In genomic region chr3R:17402434-17402833, dm6 we compare ENCODE assay signal across 1 fruit fly cellular context.
TF ChIP-seq lines count a peak whose summit lies in the region.

Sur-8 (minus strand) TSS chr3R:17402515.

TF ChIP-seq in whole organism, embryonic, 481 proteins besides CTCF, POLR2A, EP300 and RAD21 (continued from another document and continues in another):
- peak; percentile 67 for TF ChIP-seq CG11723 (GFP tag; optimal IDR thresholded peaks at IDR 0.05; lab: Kevin White, UChicago)
- peak; percentile 45 for TF ChIP-seq Camta (GFP tag; optimal IDR thresholded peaks at IDR 0.05; lab: Kevin White, UChicago)
- peak; percentile 63 for TF ChIP-seq shn (GFP tag; optimal IDR thresholded peaks at IDR 0.05; lab: Kevin White, UChicago)
- TF ChIP-seq trem (tag; optimal IDR thresholded peaks at IDR 0.05; lab: Kevin White, UChicago): no peak
- TF ChIP-seq dysf (GFP tag; IDR thresholded peaks at IDR 0.05; lab: Robert Waterston, UW): peak; percentile 76
- TF ChIP-seq HmgD (GFP tag; optimal IDR thresholded peaks at IDR 0.05; lab: Kevin White, UChicago): peak; percentile 46
- TF ChIP-seq CG18764 (GFP tag; optimal IDR thresholded peaks at IDR 0.05; lab: Kevin White, UChicago): peak; percentile 27
- peak; percentile 30 for TF ChIP-seq nau (GFP tag; optimal IDR thresholded peaks at IDR 0.05; lab: Kevin White, UChicago)
- TF ChIP-seq Oli (tag; optimal IDR thresholded peaks at IDR 0.05; lab: Kevin White, UChicago): peak; percentile 28
- TF ChIP-seq pum (GFP tag; optimal IDR thresholded peaks at IDR 0.05; lab: Kevin White, UChicago): peak; percentile 59
- no peak for TF ChIP-seq hbn (GFP tag; IDR thresholded peaks at IDR 0.05; lab: Robert Waterston, UW; ENCODE audit: partially characterized antibody)
- peak; percentile 43 for TF ChIP-seq HLH54F (GFP tag; optimal IDR thresholded peaks at IDR 0.05; lab: Kevin White, UChicago)
- no peak for TF ChIP-seq crol (GFP tag; IDR thresholded peaks at IDR 0.05; lab: Robert Waterston, UW)
- TF ChIP-seq croc (GFP tag; conservative IDR thresholded peaks at IDR 0.05; lab: Robert Waterston, UW): peak; percentile 26; the same call in 1 of the 3 replicates
- TF ChIP-seq Med (GFP tag; lab: Kevin White, UChicago): peak; percentile 99
- TF ChIP-seq dm (GFP tag; optimal IDR thresholded peaks at IDR 0.05; lab: Kevin White, UChicago): peak; percentile 31
- peak; percentile 5 for TF ChIP-seq crc (GFP tag; optimal IDR thresholded peaks at IDR 0.05; lab: Kevin White, UChicago)
- no peak for TF ChIP-seq eyg (GFP tag; optimal IDR thresholded peaks at IDR 0.05; lab: Kevin White, UChicago)
- no peak for TF ChIP-seq dmrt11E (tag; optimal IDR thresholded peaks at IDR 0.05; lab: Kevin White, UChicago)
- no peak for TF ChIP-seq CG8765 (GFP tag; IDR thresholded peaks at IDR 0.05; lab: Robert Waterston, UW)
- peak; percentile 67 for TF ChIP-seq NfI (GFP tag; optimal IDR thresholded peaks at IDR 0.05; lab: Kevin White, UChicago)
- no peak for TF ChIP-seq sd (tag; optimal IDR thresholded peaks at IDR 0.05; lab: Kevin White, UChicago)
- TF ChIP-seq pzg (GFP tag; optimal IDR thresholded peaks at IDR 0.05; lab: Kevin White, UChicago): peak; percentile 35
- peak; percentile 40; the same call in 1 of the 2 replicates for TF ChIP-seq rib (GFP tag; IDR thresholded peaks at IDR 0.05; lab: Robert Waterston, UW)
- peak; percentile 40 for TF ChIP-seq CG10654 (GFP tag; optimal IDR thresholded peaks at IDR 0.05; lab: Kevin White, UChicago)
- peak; percentile 17 to 74 for TF ChIP-seq chif (GFP tag; optimal IDR thresholded peaks at IDR 0.05; lab: Kevin White, UChicago)
- TF ChIP-seq CG10959 (GFP tag; IDR thresholded peaks at IDR 0.05; lab: Robert Waterston, UW): peak; percentile 29; the same call in 1 of the 2 replicates
- TF ChIP-seq Doc3 (GFP tag; IDR thresholded peaks at IDR 0.05; lab: Robert Waterston, UW; ENCODE audit: partially characterized antibody): no peak
- TF ChIP-seq CG5953 (GFP tag; IDR thresholded peaks at IDR 0.05; lab: Robert Waterston, UW): peak; percentile 81
- TF ChIP-seq CG30403 (GFP tag; optimal IDR thresholded peaks at IDR 0.05; lab: Kevin White, UChicago): peak; percentile 65
- 0 out of 2 replicates have a peak, but pooled peaks have one; percentile 5 for TF ChIP-seq bowl (GFP tag; IDR thresholded peaks at IDR 0.05; lab: Robert Waterston, UW)
- TF ChIP-seq CG17186 (GFP tag; optimal IDR thresholded peaks at IDR 0.05; lab: Kevin White, UChicago): peak; percentile 48
- TF ChIP-seq CG10431 (GFP tag; optimal IDR thresholded peaks at IDR 0.05; lab: Kevin White, UChicago): peak; percentile 39
- peak; percentile 48 for TF ChIP-seq CG2678 (tag; optimal IDR thresholded peaks at IDR 0.05; lab: Kevin White, UChicago)
- no peak for TF ChIP-seq fru (optimal IDR thresholded peaks at IDR 0.05; lab: Kevin White, UChicago)
- no peak for TF ChIP-seq CG13296 (GFP tag; optimal IDR thresholded peaks at IDR 0.05; lab: Kevin White, UChicago)
- peak; percentile 67 for TF ChIP-seq HLH3B (GFP tag; IDR thresholded peaks at IDR 0.05; lab: Robert Waterston, UW)
- TF ChIP-seq CG11456 (GFP tag; IDR thresholded peaks at IDR 0.05; lab: Robert Waterston, UW): peak; percentile 96
- TF ChIP-seq zen (tag; optimal IDR thresholded peaks at IDR 0.05; lab: Kevin White, UChicago): peak; percentile 53
- no peak for TF ChIP-seq CG12104 (GFP tag; optimal IDR thresholded peaks at IDR 0.05; lab: Kevin White, UChicago)
- TF ChIP-seq CG4854 (GFP tag; optimal IDR thresholded peaks at IDR 0.05; lab: Kevin White, UChicago): peak; percentile 36
- TF ChIP-seq C15 (GFP tag; IDR thresholded peaks at IDR 0.05; lab: Robert Waterston, UW): no peak
- TF ChIP-seq CG14014 (GFP tag; IDR thresholded peaks at IDR 0.05; lab: Robert Waterston, UW): peak; percentile 71; the same call in 1 of the 2 replicates
- TF ChIP-seq CG13287 (GFP tag; IDR thresholded peaks at IDR 0.05; lab: Robert Waterston, UW; ENCODE audit: partially characterized antibody): 0 out of 2 replicates have a peak, but pooled peaks have one; percentile 27
- no peak for TF ChIP-seq gt (GFP tag; IDR thresholded peaks at IDR 0.05; lab: Robert Waterston, UW)
- TF ChIP-seq onecut (GFP tag; IDR thresholded peaks at IDR 0.05; lab: Robert Waterston, UW): peak; percentile 73
- TF ChIP-seq Scr (GFP tag; IDR thresholded peaks at IDR 0.05; lab: Robert Waterston, UW; ENCODE audit: partially characterized antibody): peak; percentile 21; the same call in 1 of the 2 replicates
- no peak for TF ChIP-seq yki (optimal IDR thresholded peaks at IDR 0.05; lab: Kevin White, UChicago)
- TF ChIP-seq lab (GFP tag; optimal IDR thresholded peaks at IDR 0.05; lab: Kevin White, UChicago): peak; percentile 79
- peak; percentile 0 for TF ChIP-seq CG13424 (tag; optimal IDR thresholded peaks at IDR 0.05; lab: Kevin White, UChicago)
- peak; percentile 65 for TF ChIP-seq Atf-2 (GFP tag; optimal IDR thresholded peaks at IDR 0.05; lab: Kevin White, UChicago)
- TF ChIP-seq ara (GFP tag; IDR thresholded peaks at IDR 0.05; lab: Robert Waterston, UW): no peak
- no peak for TF ChIP-seq Ssrp (tag; optimal IDR thresholded peaks at IDR 0.05; lab: Kevin White, UChicago)
- TF ChIP-seq Nf-YB (GFP tag; optimal IDR thresholded peaks at IDR 0.05; lab: Kevin White, UChicago): no peak
- no peak for TF ChIP-seq Awh (GFP tag; IDR thresholded peaks at IDR 0.05; lab: Robert Waterston, UW)
- TF ChIP-seq Xrp1 (GFP tag; IDR thresholded peaks at IDR 0.05; lab: Robert Waterston, UW): peak; percentile 36; the same call in 1 of the 2 replicates
- TF ChIP-seq CG12155 (GFP tag; optimal IDR thresholded peaks at IDR 0.05; lab: Kevin White, UChicago): peak; percentile 49
- TF ChIP-seq pnt (GFP tag; optimal IDR thresholded peaks at IDR 0.05; lab: Kevin White, UChicago): peak; percentile 65
- TF ChIP-seq Ets97D (GFP tag; optimal IDR thresholded peaks at IDR 0.05; lab: Kevin White, UChicago): peak; percentile 45
- peak; percentile 53; the same call in 1 of the 2 replicates for TF ChIP-seq ssp (GFP tag; IDR thresholded peaks at IDR 0.05; lab: Robert Waterston, UW)
- 0 out of 2 replicates have a peak, but pooled peaks have one; percentile 27 for TF ChIP-seq Taf1 (GFP tag; IDR thresholded peaks at IDR 0.05; lab: Robert Waterston, UW)
- no peak for TF ChIP-seq schlank (tag; optimal IDR thresholded peaks at IDR 0.05; lab: Kevin White, UChicago)
- TF ChIP-seq bigmax (GFP tag; optimal IDR thresholded peaks at IDR 0.05; lab: Kevin White, UChicago): no peak
- TF ChIP-seq CG8290 (GFP tag; optimal IDR thresholded peaks at IDR 0.05; lab: Kevin White, UChicago): peak; percentile 30
- peak in 1 of 2 experiments; percentile 90 for TF ChIP-seq CG8290 (tag; optimal IDR thresholded peaks at IDR 0.05; lab: Kevin White, UChicago)
- TF ChIP-seq Gug (GFP tag; IDR thresholded peaks at IDR 0.05; lab: Robert Waterston, UW): peak; percentile 62; the same call in 2 of the 4 replicates
- TF ChIP-seq CG4404 (GFP tag; IDR thresholded peaks at IDR 0.05; lab: Robert Waterston, UW): no peak
- TF ChIP-seq CG1529 (GFP tag; optimal IDR thresholded peaks at IDR 0.05; lab: Kevin White, UChicago): no peak
- TF ChIP-seq Hmr (GFP tag; optimal IDR thresholded peaks at IDR 0.05; lab: Kevin White, UChicago): peak; percentile 76
- peak; percentile 69 for TF ChIP-seq CG8944 (GFP tag; optimal IDR thresholded peaks at IDR 0.05; lab: Kevin White, UChicago)
- TF ChIP-seq unc-4 (GFP tag; IDR thresholded peaks at IDR 0.05; lab: Robert Waterston, UW; ENCODE audit: partially characterized antibody): 0 out of 2 replicates have a peak, but pooled peaks have one; percentile 20
- TF ChIP-seq maf-S (GFP tag; optimal IDR thresholded peaks at IDR 0.05; lab: Kevin White, UChicago): peak; percentile 39
- TF ChIP-seq Stat92E (GFP tag; optimal IDR thresholded peaks at IDR 0.05; lab: Kevin White, UChicago): no peak
- peak; percentile 50; the same call in 2 of the 3 replicates for TF ChIP-seq Opbp (GFP tag; IDR thresholded peaks at IDR 0.05; lab: Robert Waterston, UW; ENCODE audit: partially characterized antibody)
- no peak for TF ChIP-seq CG4707 (GFP tag; optimal IDR thresholded peaks at IDR 0.05; lab: Kevin White, UChicago)
- peak; percentile 19; the same call in 1 of the 3 replicates for TF ChIP-seq B-H1 (GFP tag; IDR thresholded peaks at IDR 0.05; lab: Robert Waterston, UW)
- no peak for TF ChIP-seq CG14965 (GFP tag; optimal IDR thresholded peaks at IDR 0.05; lab: Kevin White, UChicago; ENCODE audit: borderline replicate concordance)
- no peak for TF ChIP-seq Fer2 (tag; optimal IDR thresholded peaks at IDR 0.05; lab: Kevin White, UChicago)
- TF ChIP-seq CG17568 (GFP tag; optimal IDR thresholded peaks at IDR 0.05; lab: Kevin White, UChicago): no peak
- TF ChIP-seq psq (GFP tag; optimal IDR thresholded peaks at IDR 0.05; lab: Kevin White, UChicago): no peak
- TF ChIP-seq nerfin-2 (GFP tag; IDR thresholded peaks at IDR 0.05; lab: Robert Waterston, UW; ENCODE audit: partially characterized antibody): no peak
- no peak for TF ChIP-seq CG14860 (GFP tag; IDR thresholded peaks at IDR 0.05; lab: Robert Waterston, UW; ENCODE audit: partially characterized antibody)
- peak; percentile 30 for TF ChIP-seq B-H2 (GFP tag; optimal IDR thresholded peaks at IDR 0.05; lab: Kevin White, UChicago)
- TF ChIP-seq sc (optimal IDR thresholded peaks at IDR 0.05; lab: Kevin White, UChicago): no peak
- no peak for TF ChIP-seq sc (GFP tag; optimal IDR thresholded peaks at IDR 0.05; lab: Kevin White, UChicago)
- TF ChIP-seq CG14710 (tag; optimal IDR thresholded peaks at IDR 0.05; lab: Kevin White, UChicago): peak; percentile 2
- TF ChIP-seq tna (GFP tag; IDR thresholded peaks at IDR 0.05; lab: Robert Waterston, UW; ENCODE audit: partially characterized antibody): 0 out of 2 replicates have a peak, but pooled peaks have one; percentile 20
- TF ChIP-seq CG7745 (tag; optimal IDR thresholded peaks at IDR 0.05; lab: Kevin White, UChicago): no peak
- peak; percentile 91 for TF ChIP-seq NFAT (GFP tag; IDR thresholded peaks at IDR 0.05; lab: Robert Waterston, UW)
- no peak for TF ChIP-seq CG8478 (optimal IDR thresholded peaks at IDR 0.05; lab: Kevin White, UChicago)
- peak; percentile 37; the same call in 1 of the 2 replicates for TF ChIP-seq ap (GFP tag; IDR thresholded peaks at IDR 0.05; lab: Robert Waterston, UW)
- TF ChIP-seq CG32532 (GFP tag; IDR thresholded peaks at IDR 0.05; lab: Robert Waterston, UW): peak; percentile 95
- peak; percentile 52 for TF ChIP-seq CG4820 (GFP tag; optimal IDR thresholded peaks at IDR 0.05; lab: Kevin White, UChicago)
- peak; percentile 17 for TF ChIP-seq disco-r (GFP tag; optimal IDR thresholded peaks at IDR 0.05; lab: Kevin White, UChicago)
- no peak for TF ChIP-seq Trl (optimal IDR thresholded peaks at IDR 0.05; lab: Kevin White, UChicago)
- TF ChIP-seq Trl (GFP tag; optimal IDR thresholded peaks at IDR 0.05; lab: Kevin White, UChicago): peak; percentile 72
- no peak for TF ChIP-seq jing (GFP tag; optimal IDR thresholded peaks at IDR 0.05; lab: Kevin White, UChicago)
- TF ChIP-seq Fer1 (GFP tag; optimal IDR thresholded peaks at IDR 0.05; lab: Kevin White, UChicago): no peak
- TF ChIP-seq inv (GFP tag; IDR thresholded peaks at IDR 0.05; lab: Robert Waterston, UW; ENCODE audit: partially characterized antibody): no peak
- TF ChIP-seq Antp (GFP tag; optimal IDR thresholded peaks at IDR 0.05; lab: Kevin White, UChicago): peak; percentile 70
- TF ChIP-seq CG18476 (GFP tag; optimal IDR thresholded peaks at IDR 0.05; lab: Kevin White, UChicago): no peak
- peak; percentile 53 for TF ChIP-seq CG17829 (tag; optimal IDR thresholded peaks at IDR 0.05; lab: Kevin White, UChicago)
- peak; percentile 76 for TF ChIP-seq lmd (GFP tag; IDR thresholded peaks at IDR 0.05; lab: Robert Waterston, UW)
- TF ChIP-seq CG9215 (GFP tag; IDR thresholded peaks at IDR 0.05; lab: Robert Waterston, UW): 0 out of 2 replicates have a peak, but pooled peaks have one; percentile 21
- TF ChIP-seq Meics (GFP tag; optimal IDR thresholded peaks at IDR 0.05; lab: Kevin White, UChicago): peak; percentile 74
- peak; percentile 70 for TF ChIP-seq Rx (GFP tag; IDR thresholded peaks at IDR 0.05; lab: Robert Waterston, UW)
- peak in 1 of 2 experiments; percentile 17 for TF ChIP-seq Hr51 (GFP tag; optimal IDR thresholded peaks at IDR 0.05; lab: Kevin White, UChicago)
- TF ChIP-seq D19A (tag; optimal IDR thresholded peaks at IDR 0.05; lab: Kevin White, UChicago): no peak
- peak; percentile 33 for TF ChIP-seq CG9727 (GFP tag; optimal IDR thresholded peaks at IDR 0.05; lab: Kevin White, UChicago)
- no peak for TF ChIP-seq trh (GFP tag; optimal IDR thresholded peaks at IDR 0.05; lab: Kevin White, UChicago)
- no peak for TF ChIP-seq Neu2 (GFP tag; optimal IDR thresholded peaks at IDR 0.05; lab: Kevin White, UChicago; ENCODE audit: borderline replicate concordance)
- TF ChIP-seq CG7963 (GFP tag; IDR thresholded peaks at IDR 0.05; lab: Robert Waterston, UW; ENCODE audit: partially characterized antibody): no peak
- TF ChIP-seq Jarid2 (GFP tag; optimal IDR thresholded peaks at IDR 0.05; lab: Kevin White, UChicago): peak; percentile 26
- peak; percentile 75 for TF ChIP-seq Optix (GFP tag; IDR thresholded peaks at IDR 0.05; lab: Robert Waterston, UW)
- peak; percentile 39 for TF ChIP-seq Dip3 (GFP tag; optimal IDR thresholded peaks at IDR 0.05; lab: Kevin White, UChicago)
- no peak for TF ChIP-seq seq (GFP tag; IDR thresholded peaks at IDR 0.05; lab: Robert Waterston, UW)
- no peak for TF ChIP-seq Hr78 (GFP tag; optimal IDR thresholded peaks at IDR 0.05; lab: Kevin White, UChicago)
- TF ChIP-seq CG4617 (GFP tag; optimal IDR thresholded peaks at IDR 0.05; lab: Kevin White, UChicago; ENCODE audit: borderline replicate concordance): peak; percentile 32
- TF ChIP-seq tll (GFP tag; optimal IDR thresholded peaks at IDR 0.05; lab: Kevin White, UChicago): no peak
- no peak for TF ChIP-seq oc (tag; optimal IDR thresholded peaks at IDR 0.05; lab: Kevin White, UChicago)
- TF ChIP-seq al (GFP tag; IDR thresholded peaks at IDR 0.05; lab: Robert Waterston, UW): peak; percentile 21; the same call in 1 of the 2 replicates
- peak; percentile 29 for TF ChIP-seq wor (GFP tag; IDR thresholded peaks at IDR 0.05; lab: Robert Waterston, UW)
- TF ChIP-seq CG1792 (GFP tag; optimal IDR thresholded peaks at IDR 0.05; lab: Kevin White, UChicago): peak; percentile 13
- peak; percentile 65 for TF ChIP-seq CG12659 (GFP tag; optimal IDR thresholded peaks at IDR 0.05; lab: Kevin White, UChicago)
- no peak for TF ChIP-seq gro (GFP tag; optimal IDR thresholded peaks at IDR 0.05; lab: Kevin White, UChicago)
- no peak for TF ChIP-seq CG3065 (GFP tag; optimal IDR thresholded peaks at IDR 0.05; lab: Kevin White, UChicago)
- peak; percentile 38 for TF ChIP-seq ftz-f1 (GFP tag; optimal IDR thresholded peaks at IDR 0.05; lab: Kevin White, UChicago)
- TF ChIP-seq CG13624 (GFP tag; optimal IDR thresholded peaks at IDR 0.05; lab: Kevin White, UChicago): peak; percentile 53
